Worm (Caenorhabditis elegans) whole organism, young adult: ENCODE results near the gene C09G9.1.

ENCODE experiments used
- B0035.1 ChIP-seq: sonication (generic microtip); optimal IDR thresholded peaks from 2 replicates; lab custom pipeline; 2016; ENCODE audit warnings: missing genetic modification characterization, mild to moderate bottlenecking, missing compliant biosample characterization, missing genotype, missing genetic modification reagents
- F55B11.4 ChIP-seq: sonication (generic microtip); optimal IDR thresholded peaks from 2 replicates; lab custom pipeline; 2016; ENCODE audit warnings: missing compliant biosample characterization, missing genetic modification characterization, borderline replicate concordance; ENCODE audit not compliant: insufficient read depth
- F57A8.1 ChIP-seq: fragments of 200-800 bp; sonication (Bioruptor generic); optimal IDR thresholded peaks from 2 replicates; lab custom pipeline; 2018; ENCODE audit warnings: mild to moderate bottlenecking, missing genetic modification characterization, moderate library complexity, missing compliant biosample characterization
- K11D2.4 ChIP-seq: fragments of 200-800 bp; sonication (Bioruptor generic); IDR thresholded peaks from 2 replicates; pipeline ENCODE4 v1.3.6; 2022; ENCODE audit warnings: missing genetic modification reagents, missing genetic modification characterization, missing compliant biosample characterization
- Y67H2A.10 ChIP-seq: fragments of 200-800 bp; sonication (Bioruptor generic); conservative IDR thresholded peaks from 2 replicates; pipeline ENCODE4 v1.3.6; 2022; ENCODE audit warnings: missing genetic modification reagents, missing genetic modification characterization, missing compliant biosample characterization
- Y79H2A.3 ChIP-seq: fragments of 200-800 bp; sonication (Bioruptor generic); conservative IDR thresholded peaks from 2 replicates; pipeline ENCODE4 v1.3.6; 2022; ENCODE audit warnings: missing genetic modification reagents, missing genetic modification characterization, missing compliant biosample characterization
- akir-1 ChIP-seq: fragments of 200-800 bp; sonication (Bioruptor generic); optimal IDR thresholded peaks from 2 replicates; lab custom pipeline; 2018; ENCODE audit warnings: mild to moderate bottlenecking, missing genetic modification characterization, moderate library complexity, missing compliant biosample characterization
- ama-1 ChIP-seq, 3 experiments: fragments of 150-350 bp in 1 of 3; sonication (generic microtip) in 2 of 3; optimal IDR thresholded peaks; 2 replicates each; lab custom pipeline; 2014 to 2018; ENCODE audit warnings: missing biosample characterization in 2 of 3, missing genetic modification characterization in 2 of 3, missing genetic modification reagents in 2 of 3
- athp-1 ChIP-seq: sonication (generic microtip); optimal IDR thresholded peaks from 2 replicates; lab custom pipeline; 2017; ENCODE audit warnings: mild to moderate bottlenecking, missing genetic modification characterization, missing compliant biosample characterization
- attf-6 ChIP-seq: fragments of 200-800 bp; sonication (Bioruptor generic); IDR thresholded peaks from 2 replicates; pipeline ENCODE4 v1.3.6; 2022; ENCODE audit warnings: missing genetic modification reagents, missing genetic modification characterization, missing compliant biosample characterization
- ccch-3 ChIP-seq: fragments of 200-800 bp; sonication (Bioruptor generic); optimal IDR thresholded peaks from 2 replicates; lab custom pipeline; 2018; ENCODE audit warnings: mild to moderate bottlenecking, missing genetic modification characterization, missing compliant biosample characterization
- ceh-40 ChIP-seq: fragments of 200-800 bp; sonication (Bioruptor generic); IDR thresholded peaks from 2 replicates; pipeline ENCODE4 v1.3.6; 2022; ENCODE audit warnings: missing genetic modification characterization, missing compliant biosample characterization
- ceh-91 ChIP-seq: fragments of 200-800 bp; sonication (Bioruptor generic); IDR thresholded peaks from 2 replicates; pipeline ENCODE4 v1.3.6; 2022; ENCODE audit warnings: missing genetic modification reagents, missing genetic modification characterization, missing compliant biosample characterization
- die-1 ChIP-seq: sonication (generic microtip); optimal IDR thresholded peaks from 2 replicates; lab custom pipeline; 2016; ENCODE audit warnings: missing genotype, mild to moderate bottlenecking, missing genetic modification characterization, missing compliant biosample characterization
- dox-1 ChIP-seq: fragments of 200-800 bp; sonication (Bioruptor generic); IDR thresholded peaks from 2 replicates; pipeline ENCODE4 v1.3.6; 2022; ENCODE audit warnings: missing genetic modification reagents, missing genetic modification characterization, missing compliant biosample characterization
- ets-4 ChIP-seq: fragments of 200-800 bp; sonication (Bioruptor generic); optimal IDR thresholded peaks from 2 replicates; lab custom pipeline; 2018; ENCODE audit warnings: mild to moderate bottlenecking, missing genetic modification characterization, missing compliant biosample characterization
- him-1 ChIP-seq: sonication (generic microtip); optimal IDR thresholded peaks from 2 replicates; lab custom pipeline; 2016; ENCODE audit warnings: missing genotype, missing genetic modification reagents, missing genetic modification characterization, missing compliant biosample characterization
- hlh-26 ChIP-seq: fragments of 200-800 bp; sonication (Bioruptor generic); conservative IDR thresholded peaks from 2 replicates; pipeline ENCODE4 v1.3.6; 2022; ENCODE audit warnings: missing genetic modification reagents, missing genetic modification characterization, missing compliant biosample characterization
- hmg-20 ChIP-seq: fragments of 200-800 bp; sonication (Bioruptor generic); IDR thresholded peaks from 2 replicates; pipeline ENCODE4 v1.3.6; 2022; ENCODE audit warnings: missing genetic modification reagents, missing genetic modification characterization, missing compliant biosample characterization
- let-607 ChIP-seq, 2 experiments: fragments of 200-800 bp in 1 of 2; sonication (Bioruptor generic) in 1 of 2; sonication (generic microtip) in 1 of 2; optimal IDR thresholded peaks; 2 replicates each; lab custom pipeline; 2016 to 2018; ENCODE audit warnings: mild to moderate bottlenecking in 2 of 2, missing compliant biosample characterization in 2 of 2, missing genetic modification characterization in 2 of 2, moderate library complexity in 2 of 2, missing genotype in 1 of 2
- lin-35 ChIP-seq, 3 experiments: fragments of 150-350 bp in 2 of 3; sonication (generic microtip) in 1 of 3; optimal IDR thresholded peaks; 2 replicates each; lab custom pipeline; 2014 to 2018; ENCODE audit warnings: missing biosample characterization in 3 of 3, missing genetic modification characterization in 3 of 3, missing genetic modification reagents in 3 of 3
- madf-6 ChIP-seq: fragments of 200-800 bp; sonication (Bioruptor generic); IDR thresholded peaks from 2 replicates; pipeline ENCODE4 v1.3.6; 2022; ENCODE audit warnings: missing genetic modification reagents, missing genetic modification characterization, missing compliant biosample characterization
- nhr-27 ChIP-seq: fragments of 200-800 bp; sonication (Bioruptor generic); optimal IDR thresholded peaks from 2 replicates; lab custom pipeline; 2018; ENCODE audit warnings: mild to moderate bottlenecking, missing genetic modification characterization, moderate library complexity, missing compliant biosample characterization
- nhr-80 ChIP-seq: sonication (generic microtip); optimal IDR thresholded peaks from 2 replicates; lab custom pipeline; 2016; ENCODE audit warnings: missing genetic modification characterization, missing compliant biosample characterization
- nhr-90 ChIP-seq: sonication (generic microtip); optimal IDR thresholded peaks from 2 replicates; lab custom pipeline; 2016; ENCODE audit warnings: missing genotype, mild to moderate bottlenecking, missing genetic modification characterization, missing compliant biosample characterization
- pbrm-1 ChIP-seq: fragments of 200-800 bp; sonication (Bioruptor generic); IDR thresholded peaks from 2 replicates; pipeline ENCODE4 v1.3.6; 2022; ENCODE audit warnings: missing genetic modification reagents, missing genetic modification characterization, missing compliant biosample characterization
- pha-4 ChIP-seq: fragments of 150-350 bp; sonication (generic microtip); optimal IDR thresholded peaks from 2 replicates; lab custom pipeline; 2014; ENCODE audit warnings: missing biosample characterization, missing genetic modification reagents, missing genetic modification characterization
- rcor-1 ChIP-seq: fragments of 200-800 bp; sonication (Bioruptor generic); IDR thresholded peaks from 2 replicates; pipeline ENCODE4 v1.3.6; 2022; ENCODE audit warnings: missing genetic modification reagents, missing genetic modification characterization, missing compliant biosample characterization
- rec-8 ChIP-seq, 2 experiments: sonication (generic microtip); optimal IDR thresholded peaks; 2 replicates each; lab custom pipeline; 2016; ENCODE audit warnings: mild to moderate bottlenecking in 2 of 2, missing genetic modification characterization in 2 of 2, missing genetic modification reagents in 2 of 2, missing genotype in 2 of 2, missing biosample characterization in 1 of 2, missing compliant biosample characterization in 1 of 2, moderate library complexity in 1 of 2
- repo-1 ChIP-seq: sonication (generic microtip); optimal IDR thresholded peaks from 2 replicates; lab custom pipeline; 2017; ENCODE audit warnings: mild to moderate bottlenecking, missing genetic modification characterization, missing compliant biosample characterization
- snpc-1.1 ChIP-seq: sonication (generic microtip); optimal IDR thresholded peaks from 2 replicates; lab custom pipeline; 2017; ENCODE audit warnings: missing genetic modification characterization, mild to moderate bottlenecking, missing compliant biosample characterization, antibody characterized with exemption, moderate library complexity, missing genotype, missing genetic modification reagents; ENCODE audit not compliant: insufficient read depth
- snpc-4 ChIP-seq, 5 experiments: fragments of 150-350 bp in 1 of 5; sonication (generic microtip) in 4 of 5; optimal IDR thresholded peaks; 2 replicates each; lab custom pipeline; 2014 to 2018; ENCODE audit warnings: missing genetic modification characterization in 5 of 5, missing biosample characterization in 3 of 5, antibody characterized with exemption in 2 of 5, mild to moderate bottlenecking in 2 of 5, missing compliant biosample characterization in 2 of 5, missing genotype in 2 of 5, moderate library complexity in 2 of 5, missing genetic modification reagents in 1 of 5
- somi-1 ChIP-seq: fragments of 200-800 bp; sonication (Bioruptor generic); optimal IDR thresholded peaks from 2 replicates; lab custom pipeline; 2018; ENCODE audit warnings: mild to moderate bottlenecking, missing genetic modification characterization, missing compliant biosample characterization
- unc-130 ChIP-seq: sonication (generic microtip); optimal IDR thresholded peaks from 2 replicates; lab custom pipeline; 2016; ENCODE audit warnings: missing genetic modification reagents, missing genetic modification characterization, missing compliant biosample characterization
- zfh-2 ChIP-seq: fragments of 200-800 bp; sonication (Bioruptor generic); conservative IDR thresholded peaks from 2 replicates; pipeline ENCODE4 v1.3.6; 2022; ENCODE audit warnings: missing genetic modification reagents, missing genetic modification characterization, missing compliant biosample characterization
- ztf-18 ChIP-seq: sonication (generic microtip); optimal IDR thresholded peaks from 2 replicates; lab custom pipeline; 2016; ENCODE audit warnings: missing genotype, mild to moderate bottlenecking, missing genetic modification characterization, missing compliant biosample characterization
- ztf-25 ChIP-seq: fragments of 200-800 bp; sonication (Bioruptor generic); IDR thresholded peaks from 2 replicates; pipeline ENCODE4 v1.3.6; 2022; ENCODE audit warnings: missing genetic modification reagents, missing genetic modification characterization, missing compliant biosample characterization

The C09G9.1 gene

DNA sequence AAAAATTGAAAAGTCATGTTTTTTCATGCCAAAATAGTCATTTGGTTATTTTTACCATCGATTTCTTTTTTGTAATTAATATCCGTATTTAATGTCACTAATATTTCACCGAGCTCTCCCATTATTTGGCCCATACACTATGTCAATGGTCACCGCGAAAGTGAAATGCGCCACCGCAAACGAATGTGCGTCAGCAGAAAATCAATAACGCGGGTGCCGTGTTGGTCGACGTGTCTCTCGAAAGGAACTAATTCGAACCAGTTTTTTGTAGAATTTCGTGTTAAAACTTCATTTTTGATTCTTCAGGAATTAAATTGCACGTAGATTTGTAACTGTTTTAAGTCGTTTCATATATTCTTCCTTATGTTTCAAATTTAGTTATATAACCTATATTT lies 38.7 kb downstream of the C09G9.1 start:
- TF ChIP-seq rcor-1 (GFP tag; lab: Robert Waterston, UW): no peak
- no peak for TF ChIP-seq Y67H2A.10 (GFP tag; lab: Robert Waterston, UW)
- TF ChIP-seq ztf-25: no peak
- no peak for TF ChIP-seq F55B11.4 (tag; lab: Kevin White, UChicago)
- no peak for TF ChIP-seq ceh-91
- TF ChIP-seq ztf-18 (tag; lab: Kevin White, UChicago): peak; percentile 69
- TF ChIP-seq him-1: no peak
- no peak for TF ChIP-seq ceh-40
- TF ChIP-seq hmg-20 (GFP tag; lab: Robert Waterston, UW): no peak
- no peak for TF ChIP-seq akir-1 (GFP tag; lab: Kevin White, UChicago)
- TF ChIP-seq let-607 (tag; optimal IDR thresholded peaks at IDR 0.05; lab: Kevin White, UChicago): peak; percentile 19 to 27
- TF ChIP-seq attf-6 (GFP tag; lab: Robert Waterston, UW): no peak
- TF ChIP-seq hlh-26 (GFP tag; lab: Robert Waterston, UW): no peak
- no peak for TF ChIP-seq zfh-2
- no peak for TF ChIP-seq die-1 (tag; lab: Kevin White, UChicago)
- no peak for TF ChIP-seq nhr-90 (tag; lab: Kevin White, UChicago)
- no peak for TF ChIP-seq repo-1 (tag; lab: Kevin White, UChicago)
- TF ChIP-seq snpc-1.1 (tag; lab: Kevin White, UChicago): no peak
- TF ChIP-seq nhr-80: peak; percentile 17
- no peak for TF ChIP-seq ccch-3 (GFP tag; lab: Kevin White, UChicago)
- no peak for TF ChIP-seq nhr-27 (tag; lab: Kevin White, UChicago)
- TF ChIP-seq Y79H2A.3 (GFP tag; lab: Robert Waterston, UW): no peak
- no peak for TF ChIP-seq pbrm-1 (GFP tag; lab: Robert Waterston, UW)

DNA sequence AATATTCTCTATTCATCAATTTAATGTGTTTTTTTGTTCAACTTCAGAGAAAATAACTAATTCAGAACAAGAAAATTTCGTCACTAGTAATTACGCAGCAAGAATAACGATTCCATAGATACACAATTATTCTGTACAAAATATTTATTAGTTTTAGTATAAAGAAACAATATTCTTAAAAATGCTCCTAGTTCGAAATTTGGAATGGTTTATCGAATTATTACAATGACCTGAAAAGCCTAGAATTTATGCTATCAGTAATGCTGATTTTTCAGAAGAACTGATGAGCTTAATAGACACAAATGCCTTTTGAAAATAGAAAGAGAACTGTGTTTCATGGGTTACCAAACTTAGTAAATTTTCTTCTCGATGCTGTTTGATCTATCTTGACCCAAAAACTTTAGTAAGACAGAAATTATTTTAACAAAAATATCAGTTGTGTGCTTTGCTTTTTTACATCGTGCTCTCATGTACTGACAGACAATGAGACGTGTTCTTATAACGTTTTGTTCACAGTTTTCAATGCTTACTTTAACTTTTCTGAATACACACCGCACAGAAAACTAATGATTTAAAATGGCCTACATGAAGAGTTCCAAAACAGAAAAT lies 39.2 kb downstream of the C09G9.1 start:
- no peak for TF ChIP-seq lin-35 (GFP tag; optimal IDR thresholded peaks at IDR 0.05; lab: Kevin White, UChicago)
- TF ChIP-seq ama-1 (optimal IDR thresholded peaks at IDR 0.05; lab: Kevin White, UChicago): peak; percentile 32
- TF ChIP-seq ama-1 (GFP tag; optimal IDR thresholded peaks at IDR 0.05; lab: Kevin White, UChicago): no peak

ce11 chrIV:8824145-8824833 lies 41.0 kb downstream of the C09G9.1 start, which contains the start of the genes col-117 and col-3:
col-117 (minus strand) TSS chrIV:8824195.
col-3 (plus strand) TSS chrIV:8824783.
- TF ChIP-seq snpc-1.1 (tag; lab: Kevin White, UChicago): no peak
- TF ChIP-seq, all 124 proteins: peak for 0

ce11 chrIV:8822598-8822997 lies 42.7 kb downstream of the C09G9.1 start:
- no peak for TF ChIP-seq rec-8 (tag; optimal IDR thresholded peaks at IDR 0.05; lab: Kevin White, UChicago)
- TF ChIP-seq ztf-18 (tag; lab: Kevin White, UChicago): no peak
- TF ChIP-seq madf-6 (GFP tag; lab: Robert Waterston, UW): no peak
- TF ChIP-seq F57A8.1 (GFP tag; lab: Kevin White, UChicago): no peak
- TF ChIP-seq him-1: no peak
- TF ChIP-seq ets-4: no peak
- TF ChIP-seq unc-130 (GFP tag; lab: Kevin White, UChicago): no peak
- no peak for TF ChIP-seq snpc-4 (GFP tag; optimal IDR thresholded peaks at IDR 0.05; lab: Kevin White, UChicago)
- TF ChIP-seq snpc-4 (tag; optimal IDR thresholded peaks at IDR 0.05; lab: Kevin White, UChicago): no peak
- TF ChIP-seq athp-1 (tag; lab: Kevin White, UChicago): no peak
- no peak for TF ChIP-seq dox-1 (GFP tag; lab: Robert Waterston, UW)
- no peak for TF ChIP-seq F55B11.4 (tag; lab: Kevin White, UChicago)
- no peak for TF ChIP-seq ceh-91
- TF ChIP-seq B0035.1 (tag; lab: Kevin White, UChicago): no peak
- no peak for TF ChIP-seq somi-1 (GFP tag; lab: Kevin White, UChicago)
- TF ChIP-seq pha-4 (tag; lab: Kevin White, UChicago): no peak
- TF ChIP-seq K11D2.4 (GFP tag; lab: Robert Waterston, UW): no peak
- no peak for TF ChIP-seq die-1 (tag; lab: Kevin White, UChicago)
